Fruit fly (Drosophila melanogaster): ENCODE measurements around the gene Ptip.

Ptip gene

dm6 chr3L:14049620-14050253, 20.8 kb upstream of the Ptip start, which contains the start of gene Neurl4 (continued):
- TF ChIP-seq Drgx (GFP tag; IDR thresholded peaks at IDR 0.05) = peak; percentile 76
- TF ChIP-seq wor (GFP tag; IDR thresholded peaks at IDR 0.05) = peak; percentile 43; the same call in 1 of the 2 replicates
- TF ChIP-seq sisA (GFP tag; IDR thresholded peaks at IDR 0.05) = peak; percentile 62
- TF ChIP-seq CkIIα-i1 (GFP tag; IDR thresholded peaks at IDR 0.05) = no peak
- peak; percentile 78 for TF ChIP-seq CG17359 (tag; optimal IDR thresholded peaks at IDR 0.05)
- TF ChIP-seq Atf-2 (GFP tag; optimal IDR thresholded peaks at IDR 0.05) = peak; percentile 46
- peak; percentile 67 for TF ChIP-seq shn (GFP tag; optimal IDR thresholded peaks at IDR 0.05)
- TF ChIP-seq CG4424 (GFP tag; optimal IDR thresholded peaks at IDR 0.05) = no peak
- TF ChIP-seq Trl (optimal IDR thresholded peaks at IDR 0.05) = no peak
- peak; percentile 63 for TF ChIP-seq Trl (GFP tag; optimal IDR thresholded peaks at IDR 0.05)
- no peak for TF ChIP-seq ems (GFP tag; optimal IDR thresholded peaks at IDR 0.05)
- peak; percentile 64 for TF ChIP-seq Mes4 (GFP tag; optimal IDR thresholded peaks at IDR 0.05)
- no peak for TF ChIP-seq CG6683 (GFP tag; optimal IDR thresholded peaks at IDR 0.05)
- TF ChIP-seq Ada2b (GFP tag; IDR thresholded peaks at IDR 0.05) = peak; percentile 61
- no peak for TF ChIP-seq CG7357 (GFP tag; IDR thresholded peaks at IDR 0.05)
- TF ChIP-seq CG9876 (GFP tag; optimal IDR thresholded peaks at IDR 0.05) = peak; percentile 51
- no peak for TF ChIP-seq CG7928 (GFP tag; optimal IDR thresholded peaks at IDR 0.05)
- TF ChIP-seq H2.0 (GFP tag; IDR thresholded peaks at IDR 0.05) = peak; percentile 83
- TF ChIP-seq CG11456 (GFP tag; IDR thresholded peaks at IDR 0.05) = peak; percentile 76; the same call in 2 of the 3 replicates
- TF ChIP-seq CG8089 (GFP tag; optimal IDR thresholded peaks at IDR 0.05) = peak; percentile 50
- peak; percentile 45 for TF ChIP-seq trh (GFP tag; optimal IDR thresholded peaks at IDR 0.05)
- TF ChIP-seq D19B (GFP tag; optimal IDR thresholded peaks at IDR 0.05) = no peak
- no peak for TF ChIP-seq CG11085 (GFP tag; IDR thresholded peaks at IDR 0.05)
- peak; percentile 83 for TF ChIP-seq Hsf (GFP tag; optimal IDR thresholded peaks at IDR 0.05)
- TF ChIP-seq Hmr (GFP tag; optimal IDR thresholded peaks at IDR 0.05) = no peak
- peak; percentile 36 for TF ChIP-seq CG17802 (tag; optimal IDR thresholded peaks at IDR 0.05)
- no peak for TF ChIP-seq hb (GFP tag; IDR thresholded peaks at IDR 0.05; ENCODE audit: partially characterized antibody)
- TF ChIP-seq D19A (tag; optimal IDR thresholded peaks at IDR 0.05) = no peak
- no peak for TF ChIP-seq Bgb (GFP tag; IDR thresholded peaks at IDR 0.05; ENCODE audit: partially characterized antibody)
- no peak for TF ChIP-seq CG10321 (GFP tag; IDR thresholded peaks at IDR 0.05)
- TF ChIP-seq CG14965 (GFP tag; optimal IDR thresholded peaks at IDR 0.05; ENCODE audit: borderline replicate concordance) = no peak
- peak; percentile 50 for TF ChIP-seq CG16815 (GFP tag; optimal IDR thresholded peaks at IDR 0.05)
- peak; percentile 11 for TF ChIP-seq D (optimal IDR thresholded peaks at IDR 0.05)
- TF ChIP-seq D (GFP tag; optimal IDR thresholded peaks at IDR 0.05) = no peak
- no peak for TF ChIP-seq CG34422 (GFP tag; IDR thresholded peaks at IDR 0.05)
- TF ChIP-seq CG2199 (GFP tag; IDR thresholded peaks at IDR 0.05) = no peak
- peak; percentile 72 for TF ChIP-seq Hr3 (GFP tag; optimal IDR thresholded peaks at IDR 0.05)
- TF ChIP-seq Pdp1 (GFP tag; optimal IDR thresholded peaks at IDR 0.05) = peak in 1 of 2 experiments; percentile 43
- TF ChIP-seq CG12391 (tag; optimal IDR thresholded peaks at IDR 0.05) = peak; percentile 87
- peak; percentile 63 for TF ChIP-seq CG10267 (tag; optimal IDR thresholded peaks at IDR 0.05)
- no peak for TF ChIP-seq ash1 (GFP tag; optimal IDR thresholded peaks at IDR 0.05)
- TF ChIP-seq CG13287 (GFP tag; IDR thresholded peaks at IDR 0.05; ENCODE audit: partially characterized antibody) = peak; percentile 17; the same call in 1 of the 2 replicates
- no peak for TF ChIP-seq gcm (GFP tag; optimal IDR thresholded peaks at IDR 0.05)
- TF ChIP-seq ERR (GFP tag; optimal IDR thresholded peaks at IDR 0.05) = no peak
- no peak for TF ChIP-seq CG31388 (GFP tag; optimal IDR thresholded peaks at IDR 0.05)
- no peak for TF ChIP-seq sr (GFP tag; IDR thresholded peaks at IDR 0.05)
- TF ChIP-seq Sox100B (GFP tag; optimal IDR thresholded peaks at IDR 0.05) = no peak
- no peak for TF ChIP-seq CG12236 (GFP tag; optimal IDR thresholded peaks at IDR 0.05)
- no peak for TF ChIP-seq dmrt99B (tag; optimal IDR thresholded peaks at IDR 0.05)
- TF ChIP-seq abd-A (tag; optimal IDR thresholded peaks at IDR 0.05) = no peak
- TF ChIP-seq CG32532 (GFP tag; IDR thresholded peaks at IDR 0.05) = peak; percentile 57; the same call in 1 of the 2 replicates
